Worm (Caenorhabditis elegans) whole organism, mixed stage, embryonic: ENCODE data around the gene T26C5.4.

Experiments
- bed-3 ChIP-seq: fragments of 200-800 bp; sonication (Bioruptor generic); optimal IDR thresholded peaks from 3 replicates; lab custom pipeline; 2018; ENCODE audit warnings: mild to moderate bottlenecking, missing genetic modification characterization, moderate library complexity, missing compliant biosample characterization
- ceh-43 ChIP-seq: fragments of 200-800 bp; sonication (Bioruptor generic); optimal IDR thresholded peaks from 2 replicates; lab custom pipeline; 2018; ENCODE audit warnings: mild to moderate bottlenecking, missing genetic modification characterization, moderate library complexity, missing compliant biosample characterization
- elt-1 ChIP-seq: sonication (generic microtip); optimal IDR thresholded peaks from 2 replicates; lab custom pipeline; 2017; ENCODE audit warnings: missing genetic modification characterization, mild to moderate bottlenecking, missing compliant biosample characterization, antibody characterized with exemption, moderate library complexity, borderline replicate concordance; ENCODE audit not compliant: insufficient read depth
- ham-2 ChIP-seq: fragments of 200-800 bp; sonication (Bioruptor generic); optimal IDR thresholded peaks from 2 replicates; lab custom pipeline; 2018; ENCODE audit warnings: mild to moderate bottlenecking, missing genetic modification characterization, missing compliant biosample characterization
- nhr-237 ChIP-seq: fragments of 150-350 bp; optimal IDR thresholded peaks from 2 replicates; lab custom pipeline; 2014; ENCODE audit warnings: missing biosample characterization, missing genetic modification characterization
- nhr-28 ChIP-seq: fragments of 150-350 bp; optimal IDR thresholded peaks from 2 replicates; lab custom pipeline; 2014; ENCODE audit warnings: missing biosample characterization, missing genetic modification characterization
- sem-2 ChIP-seq: fragments of 200-800 bp; sonication (Bioruptor generic); optimal IDR thresholded peaks from 2 replicates; lab custom pipeline; 2018; ENCODE audit warnings: mild to moderate bottlenecking, missing genetic modification characterization, missing compliant biosample characterization
- sptf-1 ChIP-seq: sonication (generic microtip); optimal IDR thresholded peaks from 2 replicates; lab custom pipeline; 2017; ENCODE audit warnings: mild to moderate bottlenecking, missing genetic modification characterization, moderate library complexity, missing compliant biosample characterization
- unc-120 ChIP-seq: sonication (generic microtip); optimal IDR thresholded peaks from 2 replicates; lab custom pipeline; 2017; ENCODE audit warnings: missing genetic modification characterization, missing compliant biosample characterization; ENCODE audit not compliant: poor library complexity, severe bottlenecking
- unc-39 ChIP-seq: fragments of 150-350 bp; optimal IDR thresholded peaks from 2 replicates; lab custom pipeline; 2014; ENCODE audit warnings: missing biosample characterization, missing genetic modification characterization

DNA sequence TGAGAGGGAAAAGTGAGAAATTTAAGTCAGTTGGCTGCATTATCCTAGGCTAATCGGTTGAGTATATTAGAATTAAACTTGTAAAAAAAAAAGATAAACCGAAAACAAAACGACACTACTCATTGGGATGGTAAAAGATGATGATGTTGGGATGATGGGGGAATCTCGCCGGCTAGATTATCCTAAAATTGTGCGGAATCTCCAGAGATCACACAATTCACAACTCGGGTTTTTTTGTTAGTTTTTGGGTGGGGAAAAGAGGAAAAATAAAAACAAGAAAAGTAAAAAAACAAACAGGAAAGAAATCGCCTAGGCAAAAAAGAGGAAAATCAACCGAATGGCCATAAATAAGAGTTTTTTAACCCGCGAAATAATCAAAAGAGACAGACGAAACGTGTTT is 24.9 kb upstream of the T26C5.4 start:
- TF ChIP-seq bed-3 (no peak), nhr-237 (tag; lab: Kevin White, UChicago) (no peak), unc-39 (tag; lab: Kevin White, UChicago) (no peak), elt-1 (no peak), nhr-28 (tag; lab: Kevin White, UChicago) (no peak), sptf-1 (tag; lab: Kevin White, UChicago) (no peak), sem-2 (GFP tag; lab: Kevin White, UChicago) (no peak), unc-120 (tag; lab: Kevin White, UChicago) (no peak), ceh-43 (GFP tag; lab: Kevin White, UChicago) (no peak), ham-2 (GFP tag; lab: Kevin White, UChicago) (no peak)
